Fruit fly (Drosophila melanogaster) whole organism, prepupa: Measurements from ENCODE around the gene Pex10.

Source experiments
- Blimp-1 ChIP-seq: fragments of 200-800 bp; sonication (Bioruptor generic); optimal IDR thresholded peaks from 3 replicates; lab custom pipeline; 2017; ENCODE audit warnings: missing biosample characterization, missing genetic modification characterization, mild to moderate bottlenecking, moderate library complexity, missing genetic modification reagents
- CG10669 ChIP-seq: fragments of 200-800 bp; sonication (Bioruptor generic); optimal IDR thresholded peaks from 3 replicates; lab custom pipeline; 2018; ENCODE audit warnings: missing biosample characterization, mild to moderate bottlenecking, missing genetic modification characterization, moderate library complexity
- CG11762 ChIP-seq: fragments of 200-800 bp; sonication (Bioruptor generic); optimal IDR thresholded peaks from 3 replicates; lab custom pipeline; 2016; ENCODE audit warnings: missing biosample characterization, missing genetic modification characterization; ENCODE audit not compliant: insufficient read depth
- CG11902 ChIP-seq: fragments of 200-800 bp; sonication (Bioruptor generic); optimal IDR thresholded peaks from 3 replicates; lab custom pipeline; 2016; ENCODE audit warnings: missing biosample characterization, missing genetic modification characterization
- CG3032 ChIP-seq: fragments of 200-800 bp; optimal IDR thresholded peaks from 2 replicates; lab custom pipeline; 2019; ENCODE audit warnings: missing biosample characterization, mild to moderate bottlenecking, missing genetic modification characterization, moderate library complexity
- CG3919 ChIP-seq: fragments of 200-800 bp; sonication (Bioruptor generic); optimal IDR thresholded peaks from 3 replicates; lab custom pipeline; 2016; ENCODE audit warnings: missing biosample characterization, missing genetic modification characterization
- CG6276 ChIP-seq: fragments of 200-800 bp; sonication (Bioruptor generic); optimal IDR thresholded peaks from 2 replicates; lab custom pipeline; 2017; ENCODE audit warnings: missing biosample characterization, mild to moderate bottlenecking, missing genetic modification characterization
- CG6792 ChIP-seq: fragments of 200-800 bp; sonication (Bioruptor generic); optimal IDR thresholded peaks from 3 replicates; lab custom pipeline; 2016; ENCODE audit warnings: missing biosample characterization, missing genetic modification characterization
- CG8119 ChIP-seq: fragments of 200-800 bp; sonication (Bioruptor generic); IDR thresholded peaks from 3 replicates; pipeline ENCODE4 v1.3.6; 2022; ENCODE audit warnings: missing biosample characterization, missing genetic modification characterization
- CG8319 ChIP-seq: fragments of 200-800 bp; sonication (Bioruptor generic); optimal IDR thresholded peaks from 3 replicates; lab custom pipeline; 2016; ENCODE audit warnings: missing biosample characterization, missing genetic modification characterization
- CG8632 ChIP-seq: fragments of 200-800 bp; sonication (Bioruptor generic); optimal IDR thresholded peaks from 3 replicates; lab custom pipeline; 2016; ENCODE audit warnings: missing biosample characterization, missing genetic modification characterization
- CG9139 ChIP-seq: fragments of 200-800 bp; sonication (Bioruptor generic); optimal IDR thresholded peaks from 3 replicates; lab custom pipeline; 2017; ENCODE audit warnings: missing biosample characterization, mild to moderate bottlenecking, missing genetic modification characterization
- Eip75B ChIP-seq: fragments of 200-800 bp; sonication (Bioruptor generic); optimal IDR thresholded peaks from 3 replicates; lab custom pipeline; 2016; ENCODE audit warnings: missing biosample characterization, missing genetic modification characterization
- Eip78C ChIP-seq: fragments of 200-800 bp; sonication (Bioruptor generic); peaks from one replicate; lab custom pipeline; 2016; ENCODE audit warnings: missing biosample characterization, missing genetic modification characterization
- Eip93F ChIP-seq: fragments of 200-800 bp; sonication (Bioruptor generic); optimal IDR thresholded peaks from 2 replicates; lab custom pipeline; 2016; ENCODE audit warnings: missing biosample characterization, mild to moderate bottlenecking, missing genetic modification characterization
- Ets21C ChIP-seq: fragments of 200-800 bp; sonication (Bioruptor generic); optimal IDR thresholded peaks from 3 replicates; lab custom pipeline; 2016; ENCODE audit warnings: missing biosample characterization, missing genetic modification characterization
- Hr38 ChIP-seq: sonication (Bioruptor generic); optimal IDR thresholded peaks from 2 replicates; lab custom pipeline; 2016; ENCODE audit warnings: missing biosample characterization, missing genetic modification characterization
- Hr39 ChIP-seq: fragments of 200-800 bp; sonication (Bioruptor generic); optimal IDR thresholded peaks from 2 replicates; lab custom pipeline; 2016; ENCODE audit warnings: missing biosample characterization, missing genetic modification characterization
- Hr4 ChIP-seq: fragments of 200-800 bp; sonication (Bioruptor generic); optimal IDR thresholded peaks from 3 replicates; lab custom pipeline; 2016; ENCODE audit warnings: missing biosample characterization, missing genetic modification characterization
- Met ChIP-seq: fragments of 200-800 bp; sonication (Bioruptor generic); optimal IDR thresholded peaks from 3 replicates; lab custom pipeline; 2016; ENCODE audit warnings: missing biosample characterization, missing genetic modification characterization
- OdsH ChIP-seq: fragments of 200-800 bp; sonication (Bioruptor generic); optimal IDR thresholded peaks from 3 replicates; lab custom pipeline; 2016; ENCODE audit warnings: missing biosample characterization, missing genetic modification characterization
- Sox102F ChIP-seq: fragments of 200-800 bp; sonication (Bioruptor generic); optimal IDR thresholded peaks from 2 replicates; lab custom pipeline; 2016; ENCODE audit warnings: missing biosample characterization, mild to moderate bottlenecking, missing genetic modification characterization
- achi ChIP-seq: fragments of 200-800 bp; sonication (Bioruptor generic); optimal IDR thresholded peaks from 3 replicates; lab custom pipeline; 2016; ENCODE audit warnings: missing biosample characterization, missing genetic modification characterization
- cyc ChIP-seq: fragments of 200-800 bp; sonication (Bioruptor generic); optimal IDR thresholded peaks from 3 replicates; lab custom pipeline; 2016; ENCODE audit warnings: missing biosample characterization, missing genetic modification characterization
- dac ChIP-seq: fragments of 200-800 bp; sonication (Bioruptor generic); optimal IDR thresholded peaks from 2 replicates; lab custom pipeline; 2017; ENCODE audit warnings: missing biosample characterization, mild to moderate bottlenecking, missing genetic modification characterization
- dsx ChIP-seq: fragments of 200-800 bp; optimal IDR thresholded peaks from 3 replicates; lab custom pipeline; 2019; ENCODE audit warnings: missing biosample characterization, mild to moderate bottlenecking, missing genetic modification characterization, moderate library complexity; ENCODE audit not compliant: poor library complexity, severe bottlenecking
- eg ChIP-seq: fragments of 200-800 bp; sonication (Bioruptor generic); IDR thresholded peaks from 3 replicates; pipeline ENCODE4 v1.3.6; 2022; ENCODE audit warnings: missing biosample characterization, missing genetic modification characterization
- esn ChIP-seq: fragments of 200-800 bp; sonication (Bioruptor generic); optimal IDR thresholded peaks from 2 replicates; lab custom pipeline; 2016; ENCODE audit warnings: missing biosample characterization, mild to moderate bottlenecking, missing genetic modification characterization, moderate library complexity
- fd59A ChIP-seq: fragments of 200-800 bp; sonication (Bioruptor generic); optimal IDR thresholded peaks from 2 replicates; lab custom pipeline; 2017; ENCODE audit warnings: missing biosample characterization, mild to moderate bottlenecking, missing genetic modification characterization, missing genetic modification reagents
- net ChIP-seq: fragments of 200-800 bp; sonication (Bioruptor generic); optimal IDR thresholded peaks from 3 replicates; lab custom pipeline; 2016; ENCODE audit warnings: missing biosample characterization, missing genetic modification characterization
- salr ChIP-seq, 2 experiments: fragments of 200-800 bp; sonication (Bioruptor generic); optimal IDR thresholded peaks; 3 replicates each; lab custom pipeline; 2016 to 2018; ENCODE audit warnings: missing biosample characterization in 2 of 2, missing genetic modification characterization in 2 of 2, mild to moderate bottlenecking in 1 of 2
- spab ChIP-seq: fragments of 200-800 bp; sonication (Bioruptor generic); optimal IDR thresholded peaks from 2 replicates; lab custom pipeline; 2017; ENCODE audit warnings: missing biosample characterization, mild to moderate bottlenecking, missing genetic modification characterization, missing genetic modification reagents
- ss ChIP-seq, 2 experiments: fragments of 200-800 bp; sonication (Bioruptor generic); optimal IDR thresholded peaks; 2 replicates in 1 of 2; 3 replicates in 1 of 2; lab custom pipeline; 2017 to 2018; ENCODE audit warnings: mild to moderate bottlenecking in 2 of 2, missing biosample characterization in 2 of 2, missing genetic modification characterization in 2 of 2, moderate library complexity in 1 of 2
- svp ChIP-seq: fragments of 200-800 bp; sonication (Bioruptor generic); peaks from one replicate; lab custom pipeline; 2016; ENCODE audit warnings: missing biosample characterization, missing genetic modification characterization
- vri ChIP-seq: fragments of 200-800 bp; sonication (Bioruptor generic); optimal IDR thresholded peaks from 3 replicates; lab custom pipeline; 2016; ENCODE audit warnings: missing biosample characterization, mild to moderate bottlenecking, missing genetic modification characterization

The Pex10 gene

dm6 chr3L:1517274-1518047 lies 40.6 kb upstream of the Pex10 start (continued):
- TF ChIP-seq CG8632 (GFP tag; lab: Kevin White, UChicago) (peak; percentile 60), salr (GFP tag; optimal IDR thresholded peaks at IDR 0.05; lab: Kevin White, UChicago) (peak; percentile 42 to 47), CG3919 (GFP tag; lab: Kevin White, UChicago) (peak; percentile 86), net (peak; percentile 81), dac (GFP tag; lab: Kevin White, UChicago) (peak; percentile 49), fd59A (GFP tag; lab: Kevin White, UChicago) (peak; percentile 21), CG9139 (GFP tag; lab: Kevin White, UChicago) (peak; percentile 45), CG11902 (GFP tag; lab: Kevin White, UChicago) (peak; percentile 42), vri (GFP tag; lab: Kevin White, UChicago) (peak; percentile 64), Ets21C (GFP tag; lab: Kevin White, UChicago) (peak; percentile 57), Hr4 (GFP tag; lab: Kevin White, UChicago) (peak; percentile 76), Hr39 (GFP tag; lab: Kevin White, UChicago) (peak; percentile 78), OdsH (GFP tag; lab: Kevin White, UChicago) (peak; percentile 85), CG8119 (GFP tag; lab: Robert Waterston, UW) (peak; percentile 72), dsx (GFP tag; lab: Kevin White, UChicago) (no peak), Eip93F (GFP tag; lab: Kevin White, UChicago) (no peak), achi (GFP tag; lab: Kevin White, UChicago) (peak; percentile 75), CG3032 (tag; lab: Kevin White, UChicago) (peak; percentile 10), Sox102F (GFP tag; lab: Kevin White, UChicago) (peak; percentile 79), CG10669 (peak; percentile 50), CG6792 (GFP tag; lab: Kevin White, UChicago) (peak; percentile 65), Blimp-1 (peak; percentile 32), Eip78C (GFP tag; lab: Kevin White, UChicago) (peak; percentile 91), Hr38 (GFP tag; lab: Kevin White, UChicago) (peak; percentile 68), Met (GFP tag; lab: Kevin White, UChicago) (peak; percentile 79), CG6276 (GFP tag; lab: Kevin White, UChicago) (peak; percentile 6)

dm6 chr3L:1518715-1519603 lies 39.1 kb upstream of the Pex10 start:
- TF ChIP-seq spab: peak; percentile 10
- peak; percentile 45 for TF ChIP-seq CG11902 (GFP tag; lab: Kevin White, UChicago)
- TF ChIP-seq Eip93F (GFP tag; lab: Kevin White, UChicago): no peak
- peak; percentile 82 for TF ChIP-seq svp (GFP tag; lab: Kevin White, UChicago)
- TF ChIP-seq CG11762: peak; percentile 40
- TF ChIP-seq cyc (GFP tag; lab: Kevin White, UChicago): peak; percentile 51
- peak; percentile 15 for TF ChIP-seq CG8319 (GFP tag; lab: Kevin White, UChicago)
- TF ChIP-seq Blimp-1: peak; percentile 93
- TF ChIP-seq eg: peak; percentile 43; the same call in 1 of the 3 replicates
- no peak for TF ChIP-seq Hr4 (GFP tag; lab: Kevin White, UChicago)
- TF ChIP-seq Eip75B: no peak
- TF ChIP-seq CG6276 (GFP tag; lab: Kevin White, UChicago): peak; percentile 48
- peak; percentile 60 for TF ChIP-seq esn (GFP tag; lab: Kevin White, UChicago)
- no peak for TF ChIP-seq ss (GFP tag; optimal IDR thresholded peaks at IDR 0.05; lab: Kevin White, UChicago)
- peak; percentile 5 for TF ChIP-seq CG6792 (GFP tag; lab: Kevin White, UChicago)
